Fruit fly (Drosophila melanogaster) S2 (cell line): Measurements from ENCODE around the gene Dok.

ENCODE experiments used
- CG8478 ChIP-seq: fragments of >200 bp; optimal IDR thresholded peaks from 2 replicates; lab custom pipeline; 2018
- CTCF ChIP-seq, 2 experiments: fragments of >200 bp; optimal IDR thresholded peaks; 2 replicates each; lab custom pipeline; 2018

dm6 chrX:7332493-7332892, 8.5 kb downstream of the Dok start:
- TF ChIP-seq CTCF (optimal IDR thresholded peaks at IDR 0.05; lab: Kevin White, UChicago) (no peak), CG8478 (lab: Kevin White, UChicago) (no peak)
